Fruit fly (Drosophila melanogaster) whole organism, prepupa: ENCODE data around the gene nrv1.

ENCODE experiments used
- CG10631 ChIP-seq: fragments of 200-800 bp; sonication (Bioruptor generic); optimal IDR thresholded peaks from 2 replicates; lab custom pipeline; 2016; ENCODE audit warnings: missing biosample characterization, missing genetic modification characterization
- CG11294 ChIP-seq: fragments of 200-800 bp; sonication (Bioruptor generic); IDR thresholded peaks from 2 replicates; pipeline ENCODE4 v1.3.6; 2022; ENCODE audit warnings: missing biosample characterization, missing genetic modification characterization
- CG3919 ChIP-seq: fragments of 200-800 bp; sonication (Bioruptor generic); optimal IDR thresholded peaks from 3 replicates; lab custom pipeline; 2016; ENCODE audit warnings: missing biosample characterization, missing genetic modification characterization
- CG6163 ChIP-seq: fragments of 200-800 bp; sonication (Bioruptor generic); IDR thresholded peaks from 3 replicates; pipeline ENCODE4 v1.3.6; 2022; ENCODE audit warnings: missing biosample characterization, missing genetic modification characterization
- Sox14 ChIP-seq: fragments of 200-800 bp; sonication (Bioruptor generic); optimal IDR thresholded peaks from 3 replicates; lab custom pipeline; 2016; ENCODE audit warnings: missing biosample characterization, missing genetic modification characterization
- fkh ChIP-seq: fragments of 200-800 bp; sonication (Bioruptor generic); optimal IDR thresholded peaks from 3 replicates; lab custom pipeline; 2017; ENCODE audit warnings: missing biosample characterization, mild to moderate bottlenecking, missing genetic modification characterization, moderate library complexity

- peak; percentile 12 for TF ChIP-seq fkh
- TF ChIP-seq CG11294 (GFP tag; lab: Robert Waterston, UW), result no peak
- TF ChIP-seq CG6163, result no peak
- TF ChIP-seq Sox14 (GFP tag; lab: Kevin White, UChicago), result peak; percentile 38
- no peak for TF ChIP-seq CG3919 (GFP tag; lab: Kevin White, UChicago)
- no peak for TF ChIP-seq CG10631
Measured at dm6 chr2L:6797408-6797807, 10.7 kb upstream of the nrv1 start.
